Worm (Caenorhabditis elegans): ENCODE data around the gene lido-18.
A peak's percentile ranks its signal among the peaks of the same experiment; 100 is the strongest.

Gene lido-18

ce11 chrIII:7711495-7711894 is 49.4 kb downstream of the lido-18 start:
- TF ChIP-seq sem-2 (GFP tag; optimal IDR thresholded peaks at IDR 0.05) (no peak), ceh-83 (GFP tag; optimal IDR thresholded peaks at IDR 0.05) (no peak), ceh-43 (GFP tag; optimal IDR thresholded peaks at IDR 0.05) (no peak), tbx-8 (GFP tag; optimal IDR thresholded peaks at IDR 0.05) (no peak), ces-1 (GFP tag; optimal IDR thresholded peaks at IDR 0.05) (no peak), ham-2 (GFP tag; optimal IDR thresholded peaks at IDR 0.05) (no peak), unc-120 (tag; optimal IDR thresholded peaks at IDR 0.05; ENCODE audit: poor library complexity, severe bottlenecking) (no peak), mls-2 (tag; optimal IDR thresholded peaks at IDR 0.05) (no peak)

- TF ChIP-seq ces-1 (GFP tag; optimal IDR thresholded peaks at IDR 0.05), result no peak
- TF ChIP-seq bed-3 (GFP tag; optimal IDR thresholded peaks at IDR 0.05), result no peak
- no peak for TF ChIP-seq ceh-39 (tag; optimal IDR thresholded peaks at IDR 0.05)
- TF ChIP-seq M03D4.4 (tag; optimal IDR thresholded peaks at IDR 0.05), result no peak
- peak; percentile 36 for TF ChIP-seq hlh-1 (tag; optimal IDR thresholded peaks at IDR 0.05)
- TF ChIP-seq blmp-1 (tag; optimal IDR thresholded peaks at IDR 0.05), result no peak
- TF ChIP-seq mep-1 (tag; optimal IDR thresholded peaks at IDR 0.05), result peak; percentile 69
- TF ChIP-seq sptf-1 (tag; optimal IDR thresholded peaks at IDR 0.05), result no peak
- TF ChIP-seq zip-8 (tag; optimal IDR thresholded peaks at IDR 0.05), result no peak
Measured at ce11 chrIII:7711908-7712359, 49.9 kb downstream of the lido-18 start, which contains the start of gene C03B8.3. C03B8.3 (plus strand) TSS chrIII:7712309.

ce11 chrIII:7716550-7716949 is 54.5 kb downstream of the lido-18 start:
- TF ChIP-seq hlh-1 (tag; optimal IDR thresholded peaks at IDR 0.05) (peak; percentile 66), cnd-1 (tag; optimal IDR thresholded peaks at IDR 0.05) (no peak), nhr-2 (tag; optimal IDR thresholded peaks at IDR 0.05) (peak; percentile 75)

Data from whole organism, mixed stage, embryonic.